Worm (Caenorhabditis elegans) whole organism, L2 larva: Measurements from ENCODE around the gene F17C11.11.

Experiments
- C34F6.9 ChIP-seq: fragments of 150-350 bp; optimal IDR thresholded peaks from 2 replicates; lab custom pipeline; 2014; ENCODE audit warnings: missing biosample characterization, missing genetic modification characterization
- F13H6.1 ChIP-seq: sonication (generic microtip); optimal IDR thresholded peaks from 2 replicates; lab custom pipeline; 2016; ENCODE audit warnings: missing genetic modification characterization, missing compliant biosample characterization
- R02D3.7 ChIP-seq: fragments of 150-350 bp; optimal IDR thresholded peaks from 2 replicates; lab custom pipeline; 2014; ENCODE audit warnings: missing biosample characterization, missing genetic modification characterization
- Y55F3AM.14 ChIP-seq: fragments of 200-800 bp; sonication (Bioruptor generic); optimal IDR thresholded peaks from 2 replicates; lab custom pipeline; 2018; ENCODE audit warnings: mild to moderate bottlenecking, missing genetic modification characterization, missing compliant biosample characterization
- ZK546.5 ChIP-seq: sonication (generic microtip); optimal IDR thresholded peaks from 2 replicates; lab custom pipeline; 2017; ENCODE audit warnings: missing biosample characterization, missing genetic modification characterization
- alr-1 ChIP-seq: fragments of 150-350 bp; optimal IDR thresholded peaks from 2 replicates; lab custom pipeline; 2014; ENCODE audit warnings: missing biosample characterization, missing genetic modification characterization
- aly-2 ChIP-seq: fragments of 150-350 bp; optimal IDR thresholded peaks from 2 replicates; lab custom pipeline; 2014; ENCODE audit warnings: missing biosample characterization, missing genetic modification characterization
- blmp-1 ChIP-seq: sonication (generic microtip); optimal IDR thresholded peaks from 2 replicates; lab custom pipeline; 2017; ENCODE audit warnings: missing genetic modification characterization, mild to moderate bottlenecking, missing compliant biosample characterization, antibody characterized with exemption, moderate library complexity; ENCODE audit not compliant: insufficient read depth
- ceh-82 ChIP-seq: fragments of 150-350 bp; optimal IDR thresholded peaks from 2 replicates; lab custom pipeline; 2014; ENCODE audit warnings: missing biosample characterization, missing genetic modification characterization
- crh-2 ChIP-seq: sonication (generic microtip); optimal IDR thresholded peaks from 2 replicates; lab custom pipeline; 2017; ENCODE audit warnings: missing biosample characterization, missing genetic modification characterization
- elt-1 ChIP-seq: fragments of 150-350 bp; optimal IDR thresholded peaks from 2 replicates; lab custom pipeline; 2014; ENCODE audit warnings: missing biosample characterization, missing genetic modification characterization
- elt-3 ChIP-seq: sonication (generic microtip); optimal IDR thresholded peaks from 2 replicates; lab custom pipeline; 2017; ENCODE audit warnings: missing biosample characterization, missing genetic modification characterization
- fos-1 ChIP-seq: fragments of 150-350 bp; optimal IDR thresholded peaks from 2 replicates; lab custom pipeline; 2014; ENCODE audit warnings: missing biosample characterization, missing genetic modification characterization
- gmeb-1 ChIP-seq: fragments of 150-350 bp; optimal IDR thresholded peaks from 2 replicates; lab custom pipeline; 2014; ENCODE audit warnings: missing biosample characterization, missing genetic modification characterization
- lin-11 ChIP-seq: fragments of 150-350 bp; sonication (generic microtip); optimal IDR thresholded peaks from 2 replicates; lab custom pipeline; 2014; ENCODE audit warnings: missing biosample characterization, missing genetic modification characterization, inconsistent platforms, mixed read lengths
- lin-39 ChIP-seq: fragments of 150-350 bp; optimal IDR thresholded peaks from 2 replicates; lab custom pipeline; 2014; ENCODE audit warnings: missing biosample characterization, missing genetic modification reagents, missing genetic modification characterization
- lsy-2 ChIP-seq, 2 experiments: fragments of 150-350 bp in 1 of 2; sonication (generic microtip) in 1 of 2; optimal IDR thresholded peaks; 2 replicates each; lab custom pipeline; 2014 to 2017; ENCODE audit warnings: missing biosample characterization in 2 of 2, missing genetic modification characterization in 2 of 2
- mbf-1 ChIP-seq: sonication (generic microtip); optimal IDR thresholded peaks from 2 replicates; lab custom pipeline; 2017; ENCODE audit warnings: missing biosample characterization, missing genetic modification characterization
- mdl-1 ChIP-seq, 2 experiments: fragments of 150-350 bp in 1 of 2; sonication (generic microtip) in 1 of 2; optimal IDR thresholded peaks; 2 replicates each; lab custom pipeline; 2017; ENCODE audit warnings: missing biosample characterization in 2 of 2, missing genetic modification characterization in 2 of 2
- nhr-10 ChIP-seq: sonication (generic microtip); optimal IDR thresholded peaks from 2 replicates; lab custom pipeline; 2017; ENCODE audit warnings: missing biosample characterization, missing genetic modification characterization
- nhr-12 ChIP-seq: fragments of 150-350 bp; optimal IDR thresholded peaks from 2 replicates; lab custom pipeline; 2014; ENCODE audit warnings: missing biosample characterization, missing genetic modification characterization
- nhr-129 ChIP-seq: fragments of 150-350 bp; optimal IDR thresholded peaks from 2 replicates; lab custom pipeline; 2014; ENCODE audit warnings: missing biosample characterization, missing genetic modification characterization
- nhr-21 ChIP-seq: fragments of 150-350 bp; optimal IDR thresholded peaks from 2 replicates; lab custom pipeline; 2014; ENCODE audit warnings: missing biosample characterization, missing genetic modification characterization
- nhr-23 ChIP-seq: fragments of 150-350 bp; optimal IDR thresholded peaks from 2 replicates; lab custom pipeline; 2014; ENCODE audit warnings: missing biosample characterization, missing genetic modification reagents, missing genetic modification characterization
- nhr-237 ChIP-seq: fragments of 150-350 bp; optimal IDR thresholded peaks from 2 replicates; lab custom pipeline; 2014; ENCODE audit warnings: missing biosample characterization, missing genetic modification characterization
- nhr-25 ChIP-seq: fragments of 150-350 bp; sonication (generic microtip); optimal IDR thresholded peaks from 3 replicates; lab custom pipeline; 2014; ENCODE audit warnings: missing biosample characterization, missing genetic modification characterization
- peb-1 ChIP-seq: fragments of 150-350 bp; optimal IDR thresholded peaks from 2 replicates; lab custom pipeline; 2014; ENCODE audit warnings: missing biosample characterization, missing genetic modification characterization
- sem-4 ChIP-seq: fragments of 150-350 bp; optimal IDR thresholded peaks from 2 replicates; lab custom pipeline; 2014; ENCODE audit warnings: missing biosample characterization, missing genetic modification reagents, missing genetic modification characterization
- skn-1 ChIP-seq: sonication (generic microtip); optimal IDR thresholded peaks from 2 replicates; lab custom pipeline; 2017; ENCODE audit warnings: missing biosample characterization, missing genetic modification characterization
- sma-3 ChIP-seq: sonication (generic microtip); optimal IDR thresholded peaks from 2 replicates; lab custom pipeline; 2016; ENCODE audit warnings: missing genetic modification reagents, missing genetic modification characterization, missing compliant biosample characterization
- sma-9 ChIP-seq, 2 experiments: fragments of 150-350 bp in 1 of 2; sonication (generic microtip) in 1 of 2; optimal IDR thresholded peaks; 2 replicates each; lab custom pipeline; 2014 to 2016; ENCODE audit warnings: missing genetic modification characterization in 2 of 2, mild to moderate bottlenecking in 1 of 2, missing biosample characterization in 1 of 2, missing compliant biosample characterization in 1 of 2, missing genetic modification reagents in 1 of 2, moderate library complexity in 1 of 2
- snpc-4 ChIP-seq: fragments of 150-350 bp; optimal IDR thresholded peaks from 2 replicates; lab custom pipeline; 2014; ENCODE audit warnings: missing biosample characterization, missing genetic modification characterization
- unc-39 ChIP-seq: fragments of 150-350 bp; optimal IDR thresholded peaks from 2 replicates; lab custom pipeline; 2014; ENCODE audit warnings: missing biosample characterization, missing genetic modification characterization
- unc-62 ChIP-seq: fragments of 150-350 bp; optimal IDR thresholded peaks from 2 replicates; lab custom pipeline; 2014; ENCODE audit warnings: missing biosample characterization, missing genetic modification reagents, missing genetic modification characterization
- zag-1 ChIP-seq: fragments of 150-350 bp; optimal IDR thresholded peaks from 2 replicates; lab custom pipeline; 2014; ENCODE audit warnings: missing biosample characterization, missing genetic modification characterization
- ztf-1 ChIP-seq: fragments of 200-800 bp; sonication (Bioruptor generic); conservative IDR thresholded peaks from 2 replicates; pipeline ENCODE4 v1.3.6; 2022; ENCODE audit warnings: missing genetic modification characterization, missing compliant biosample characterization
- ztf-11 ChIP-seq: sonication (generic microtip); optimal IDR thresholded peaks from 2 replicates; lab custom pipeline; 2017; ENCODE audit warnings: missing biosample characterization, missing genetic modification characterization

F17C11.11 gene

DNA sequence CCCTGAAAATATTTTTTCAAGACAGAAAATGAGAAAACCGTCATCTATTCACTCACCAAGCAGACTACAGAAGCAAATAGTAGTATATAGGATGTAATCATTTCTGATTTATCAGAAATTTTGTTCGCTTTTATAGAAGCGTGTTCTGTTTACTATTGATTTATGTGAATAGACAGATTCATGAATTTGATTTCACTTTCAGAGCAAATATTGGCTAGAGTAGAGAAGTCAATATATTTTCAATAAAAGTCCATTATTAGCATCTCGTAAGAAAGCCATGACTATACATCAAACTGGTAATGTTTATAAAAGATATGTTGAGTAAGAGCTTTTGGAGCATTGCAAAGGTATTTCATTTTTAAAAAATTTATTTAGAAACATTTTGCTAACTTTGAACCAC lies 7.4 kb downstream of the F17C11.11 start, which contains the start of gene scvp-1:
Gene scvp-1 (minus strand): TSS at position 101 of the 400 bp plus-strand sequence.
- TF ChIP-seq peb-1 (tag; lab: Kevin White, UChicago), result no peak
- TF ChIP-seq lin-39, result no peak
- no peak for TF ChIP-seq R02D3.7 (tag; lab: Kevin White, UChicago)
- TF ChIP-seq C34F6.9 (tag; lab: Kevin White, UChicago), result no peak
- no peak for TF ChIP-seq Y55F3AM.14
- TF ChIP-seq alr-1 (tag; lab: Kevin White, UChicago), result no peak
- TF ChIP-seq ztf-1 (GFP tag; lab: Robert Waterston, UW), result no peak
- TF ChIP-seq unc-39 (tag; lab: Kevin White, UChicago), result no peak
- TF ChIP-seq nhr-129 (tag; lab: Kevin White, UChicago), result no peak
- TF ChIP-seq aly-2 (tag; lab: Kevin White, UChicago), result no peak
- TF ChIP-seq fos-1 (tag; lab: Kevin White, UChicago), result no peak
- no peak for TF ChIP-seq ZK546.5
- TF ChIP-seq ceh-82 (tag; lab: Kevin White, UChicago), result no peak
- TF ChIP-seq elt-3 (tag; lab: Kevin White, UChicago), result no peak
- TF ChIP-seq nhr-10 (tag; lab: Kevin White, UChicago), result no peak
- no peak for TF ChIP-seq nhr-21 (tag; lab: Kevin White, UChicago)
- no peak for TF ChIP-seq mdl-1 (tag; optimal IDR thresholded peaks at IDR 0.05; lab: Kevin White, UChicago)
- no peak for TF ChIP-seq sma-9 (GFP tag; optimal IDR thresholded peaks at IDR 0.05; lab: Kevin White, UChicago)
- no peak for TF ChIP-seq sma-9 (tag; optimal IDR thresholded peaks at IDR 0.05; lab: Kevin White, UChicago)
- TF ChIP-seq nhr-25 (tag; lab: Kevin White, UChicago), result no peak

DNA sequence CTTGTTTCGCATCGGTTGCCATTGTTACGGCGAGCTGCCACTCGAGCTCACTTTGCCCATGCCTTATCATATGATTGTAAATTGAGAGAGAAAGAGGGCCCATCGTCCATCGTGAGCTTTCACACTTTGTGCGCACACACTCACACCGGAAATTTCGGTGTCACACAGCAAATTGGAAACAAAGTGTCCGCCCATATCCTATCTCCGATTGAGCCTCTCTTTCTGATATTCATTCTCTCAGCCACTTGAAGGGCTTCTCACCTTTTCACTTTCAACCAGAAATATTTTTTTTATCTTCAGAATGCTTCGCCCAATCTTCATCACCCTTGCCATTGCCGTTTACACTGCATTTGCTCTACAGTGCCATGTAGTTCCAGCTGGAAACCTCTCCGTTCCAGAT lies 9.1 kb downstream of the F17C11.11 start, which contains the start of gene F58B4.3:
Gene F58B4.3 (plus strand): TSS at position 301 of the 400 bp plus-strand sequence.
- TF ChIP-seq F13H6.1 (tag; lab: Kevin White, UChicago) (no peak), lin-11 (tag; lab: Kevin White, UChicago) (peak; percentile 39), alr-1 (tag; lab: Kevin White, UChicago) (no peak)

ce11 chrV:10925658-10926057 lies 13.0 kb downstream of the F17C11.11 start:
- TF ChIP-seq lin-11 (tag; lab: Kevin White, UChicago) (peak; percentile 35), ztf-11 (no peak)

- TF ChIP-seq nhr-129 (tag; lab: Kevin White, UChicago) (no peak), lin-11 (tag; lab: Kevin White, UChicago) (peak; percentile 12)
Measured at ce11 chrV:10924731-10925130, 13.9 kb downstream of the F17C11.11 start, which contains the start of gene F58B4.6. F58B4.6 (plus strand) TSS chrV:10925031.

DNA sequence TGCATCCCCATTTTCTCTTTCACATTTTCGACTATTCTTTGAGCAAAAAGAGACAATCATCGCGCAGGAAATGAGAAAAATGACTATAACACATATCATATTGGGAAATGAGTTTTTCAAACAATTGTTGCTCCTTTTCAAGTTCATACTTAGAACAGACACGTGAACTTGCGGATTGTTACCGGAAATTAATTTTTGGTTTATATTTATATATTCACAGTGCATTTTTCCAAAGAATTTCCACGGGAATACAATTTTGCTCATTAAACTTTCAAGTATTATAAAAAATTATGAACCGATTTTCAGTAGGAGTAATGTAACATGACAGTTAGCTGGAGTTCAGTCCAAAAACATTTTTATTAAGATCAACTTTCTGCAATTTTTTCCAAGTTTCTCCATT lies 15.4 kb downstream of the F17C11.11 start, which contains the start of gene F58B4.7:
Gene F58B4.7 (minus strand): TSS at position 101 of the 400 bp plus-strand sequence.
- no peak for TF ChIP-seq elt-1
- TF ChIP-seq blmp-1 (tag; lab: Kevin White, UChicago), result no peak
- TF ChIP-seq snpc-4 (tag; lab: Kevin White, UChicago), result no peak
- no peak for TF ChIP-seq fos-1 (tag; lab: Kevin White, UChicago)
- no peak for TF ChIP-seq sma-3 (GFP tag; lab: Kevin White, UChicago)
- no peak for TF ChIP-seq elt-3 (tag; lab: Kevin White, UChicago)
- no peak for TF ChIP-seq alr-1 (tag; lab: Kevin White, UChicago)
- TF ChIP-seq lin-39, result no peak
- TF ChIP-seq nhr-12 (tag; lab: Kevin White, UChicago), result no peak
- no peak for TF ChIP-seq C34F6.9 (tag; lab: Kevin White, UChicago)
- TF ChIP-seq mbf-1 (tag; lab: Kevin White, UChicago), result no peak
- no peak for TF ChIP-seq unc-62 (GFP tag; lab: Kevin White, UChicago)
- TF ChIP-seq ztf-11, result no peak
- TF ChIP-seq gmeb-1, result no peak

DNA sequence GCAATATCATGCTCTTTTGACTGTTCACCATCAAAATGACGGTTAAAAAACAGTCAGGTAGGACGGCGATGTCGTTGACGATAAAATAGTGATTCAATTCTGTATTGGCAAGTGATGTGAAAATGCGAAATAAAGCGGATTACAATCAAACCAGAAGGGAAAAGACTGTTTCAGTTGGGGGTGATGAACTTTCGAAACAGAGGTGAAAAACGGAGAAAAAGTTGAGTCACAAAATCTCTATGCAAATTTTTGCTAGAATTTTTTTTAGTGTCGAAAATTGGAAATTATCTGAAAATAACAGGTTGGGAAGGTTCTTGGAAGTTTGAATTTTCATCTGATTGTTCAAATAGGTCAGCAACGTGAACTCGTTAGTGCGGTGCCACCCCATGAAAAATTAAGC lies 16.9 kb downstream of the F17C11.11 start, which contains the start of gene nas-31:
Gene nas-31 (minus strand): TSS at position 101 of the 400 bp plus-strand sequence.
- TF ChIP-seq alr-1 (tag; lab: Kevin White, UChicago) (no peak), snpc-4 (tag; lab: Kevin White, UChicago) (no peak), ztf-11 (no peak), mdl-1 (tag; optimal IDR thresholded peaks at IDR 0.05; lab: Kevin White, UChicago) (no peak), zag-1 (tag; lab: Kevin White, UChicago) (no peak), nhr-237 (tag; lab: Kevin White, UChicago) (no peak), elt-1 (no peak), aly-2 (tag; lab: Kevin White, UChicago) (no peak), sma-9 (GFP tag; optimal IDR thresholded peaks at IDR 0.05; lab: Kevin White, UChicago) (no peak), sma-9 (tag; optimal IDR thresholded peaks at IDR 0.05; lab: Kevin White, UChicago) (no peak), sem-4 (no peak), nhr-21 (tag; lab: Kevin White, UChicago) (no peak), lsy-2 (tag; optimal IDR thresholded peaks at IDR 0.05; lab: Kevin White, UChicago) (no peak), lin-11 (tag; lab: Kevin White, UChicago) (no peak), ztf-1 (GFP tag; lab: Robert Waterston, UW) (no peak), crh-2 (tag; lab: Kevin White, UChicago) (no peak), skn-1 (tag; lab: Kevin White, UChicago) (no peak), nhr-23 (no peak), blmp-1 (tag; lab: Kevin White, UChicago) (no peak)
